Worm (Caenorhabditis elegans): Measurements from ENCODE around the gene sex-1.

Gene sex-1

DNA sequence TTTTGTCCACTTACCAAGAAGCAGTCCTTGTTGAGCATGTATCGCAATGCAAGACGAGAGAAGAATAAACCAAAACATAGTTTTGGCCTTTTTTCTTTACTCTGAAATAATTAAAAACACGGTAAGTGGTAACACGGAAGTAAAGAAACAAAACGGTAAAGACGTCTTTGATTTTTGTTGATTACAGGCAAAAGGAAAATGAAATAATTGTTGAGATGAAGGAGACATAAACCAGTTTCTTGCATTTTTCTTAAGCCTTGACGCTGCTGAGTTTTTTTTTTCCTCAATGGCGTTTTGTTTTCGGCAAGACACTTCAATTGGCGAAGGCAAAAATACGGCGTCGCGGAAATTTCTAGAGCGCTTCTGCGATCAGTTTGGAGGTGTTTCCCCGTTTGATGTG is 31.6 kb upstream of the sex-1 start, which contains the start of gene zipt-13:
zipt-13 (minus strand) TSS at position 101 of the 400 bp plus-strand sequence.
- TF ChIP-seq tbx-11 (GFP tag; IDR thresholded peaks at IDR 0.05): no peak
- no peak for TF ChIP-seq ceh-36 (tag; optimal IDR thresholded peaks at IDR 0.05)
- no peak for TF ChIP-seq hnd-1 (tag; optimal IDR thresholded peaks at IDR 0.05)
- no peak for TF ChIP-seq aly-1 (tag; optimal IDR thresholded peaks at IDR 0.05)
- no peak for TF ChIP-seq scrt-1 (GFP tag; IDR thresholded peaks at IDR 0.05)
- TF ChIP-seq ama-1 (optimal IDR thresholded peaks at IDR 0.05): no peak
- TF ChIP-seq ceh-13 (GFP tag; optimal IDR thresholded peaks at IDR 0.05): no peak
- no peak for TF ChIP-seq ets-7 (tag; optimal IDR thresholded peaks at IDR 0.05)
- no peak for TF ChIP-seq sea-1 (GFP tag; conservative IDR thresholded peaks at IDR 0.05)
- no peak for TF ChIP-seq hmg-4 (GFP tag; optimal IDR thresholded peaks at IDR 0.05)

DNA sequence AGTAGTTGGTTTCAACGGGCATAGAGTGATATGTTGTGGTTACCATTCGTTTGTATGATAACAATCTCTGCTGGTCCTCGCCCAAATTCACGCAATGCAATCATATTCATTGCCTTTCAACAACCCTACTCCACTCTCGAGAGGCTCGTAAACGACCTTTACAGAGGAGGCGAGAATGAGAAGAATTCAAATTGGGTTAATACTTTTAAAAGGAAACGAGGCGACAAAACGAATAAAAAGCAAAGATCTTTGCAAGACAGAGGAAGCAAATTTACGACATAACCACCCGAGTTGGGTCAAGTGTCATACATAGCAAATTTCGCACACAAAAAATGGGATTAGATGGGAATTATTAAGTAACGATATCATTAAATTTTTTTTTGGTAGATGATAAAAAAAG is 27.2 kb upstream of the sex-1 start:
- TF ChIP-seq hmbx-1 (tag; optimal IDR thresholded peaks at IDR 0.05) (no peak), aly-1 (tag; optimal IDR thresholded peaks at IDR 0.05) (no peak), flt-1 (GFP tag; IDR thresholded peaks at IDR 0.05) (no peak), pes-1 (GFP tag; IDR thresholded peaks at IDR 0.05) (no peak), hnd-1 (tag; optimal IDR thresholded peaks at IDR 0.05) (no peak), tbx-11 (GFP tag; IDR thresholded peaks at IDR 0.05) (no peak), B0310.2 (tag; optimal IDR thresholded peaks at IDR 0.05) (no peak)

ce11 chrX:10230872-10231271 is 25.7 kb upstream of the sex-1 start:
- TF ChIP-seq tbx-37 (GFP tag; conservative IDR thresholded peaks at IDR 0.05) (no peak), flt-1 (GFP tag; IDR thresholded peaks at IDR 0.05) (no peak), tra-4 (tag; optimal IDR thresholded peaks at IDR 0.05) (no peak), hmbx-1 (tag; optimal IDR thresholded peaks at IDR 0.05) (no peak), ceh-13 (GFP tag; optimal IDR thresholded peaks at IDR 0.05) (no peak), tbx-11 (GFP tag; IDR thresholded peaks at IDR 0.05) (no peak), ama-1 (optimal IDR thresholded peaks at IDR 0.05) (no peak), hmg-4 (GFP tag; optimal IDR thresholded peaks at IDR 0.05) (no peak), ets-7 (tag; optimal IDR thresholded peaks at IDR 0.05) (no peak), aly-1 (tag; optimal IDR thresholded peaks at IDR 0.05) (no peak), F13C5.2 (tag; optimal IDR thresholded peaks at IDR 0.05) (no peak), scrt-1 (GFP tag; IDR thresholded peaks at IDR 0.05) (no peak), ceh-36 (tag; optimal IDR thresholded peaks at IDR 0.05) (no peak)

- TF ChIP-seq flt-1 (GFP tag; IDR thresholded peaks at IDR 0.05): no peak
- no peak for TF ChIP-seq tra-4 (tag; optimal IDR thresholded peaks at IDR 0.05)
- no peak for TF ChIP-seq hmg-4 (GFP tag; optimal IDR thresholded peaks at IDR 0.05)
- no peak for TF ChIP-seq tbx-11 (GFP tag; IDR thresholded peaks at IDR 0.05)
- TF ChIP-seq F13C5.2 (tag; optimal IDR thresholded peaks at IDR 0.05): no peak
- TF ChIP-seq pes-1 (GFP tag; IDR thresholded peaks at IDR 0.05): no peak
- TF ChIP-seq hnd-1 (tag; optimal IDR thresholded peaks at IDR 0.05): no peak
- no peak for TF ChIP-seq sea-1 (GFP tag; conservative IDR thresholded peaks at IDR 0.05)
Measured at ce11 chrX:10228094-10228746, 23.0 kb upstream of the sex-1 start, which contains the start of gene C14H10.3. TSS of gene C14H10.3 (minus strand) at chrX:10228137.

- TF ChIP-seq pes-1 (GFP tag; IDR thresholded peaks at IDR 0.05): no peak
- TF ChIP-seq hmg-4 (GFP tag; optimal IDR thresholded peaks at IDR 0.05): no peak
- TF ChIP-seq ceh-13 (GFP tag; optimal IDR thresholded peaks at IDR 0.05): no peak
- no peak for TF ChIP-seq aly-1 (tag; optimal IDR thresholded peaks at IDR 0.05)
- TF ChIP-seq ama-1 (optimal IDR thresholded peaks at IDR 0.05): no peak
- TF ChIP-seq tbx-11 (GFP tag; IDR thresholded peaks at IDR 0.05): no peak
- TF ChIP-seq flt-1 (GFP tag; IDR thresholded peaks at IDR 0.05): no peak
- TF ChIP-seq B0310.2 (tag; optimal IDR thresholded peaks at IDR 0.05): no peak
- TF ChIP-seq hnd-1 (tag; optimal IDR thresholded peaks at IDR 0.05): no peak
- TF ChIP-seq hmbx-1 (tag; optimal IDR thresholded peaks at IDR 0.05): no peak
- TF ChIP-seq ceh-36 (tag; optimal IDR thresholded peaks at IDR 0.05): no peak
- no peak for TF ChIP-seq scrt-1 (GFP tag; IDR thresholded peaks at IDR 0.05)
- TF ChIP-seq tra-4 (tag; optimal IDR thresholded peaks at IDR 0.05): no peak
- TF ChIP-seq tbx-37 (GFP tag; conservative IDR thresholded peaks at IDR 0.05): no peak
- TF ChIP-seq F13C5.2 (tag; optimal IDR thresholded peaks at IDR 0.05): no peak
- no peak for TF ChIP-seq ets-7 (tag; optimal IDR thresholded peaks at IDR 0.05)
- TF ChIP-seq sea-1 (GFP tag; conservative IDR thresholded peaks at IDR 0.05): no peak
Measured at ce11 chrX:10227217-10227616, 22.0 kb upstream of the sex-1 start.

DNA sequence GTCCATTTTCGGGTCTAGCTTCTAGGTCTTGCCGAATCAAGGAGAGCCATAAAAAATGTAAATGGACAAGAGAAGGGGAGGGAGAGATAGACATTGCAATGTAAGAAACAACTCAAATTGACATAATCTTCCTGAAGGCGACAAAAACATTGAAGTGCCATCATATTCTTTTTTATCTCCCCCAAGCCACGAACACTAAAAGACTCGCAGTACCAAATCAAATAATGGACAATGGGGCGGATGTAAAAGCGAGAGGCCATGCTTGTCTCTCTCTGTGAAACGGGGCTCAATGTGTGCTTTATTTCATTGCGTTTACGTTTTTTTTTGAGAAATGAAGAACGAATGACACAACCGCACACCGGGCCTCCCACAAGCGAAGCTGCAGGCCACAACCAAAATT is 20.6 kb upstream of the sex-1 start:
- no peak for TF ChIP-seq hnd-1 (tag; optimal IDR thresholded peaks at IDR 0.05)
- no peak for TF ChIP-seq ceh-36 (tag; optimal IDR thresholded peaks at IDR 0.05)
- TF ChIP-seq ceh-13 (GFP tag; optimal IDR thresholded peaks at IDR 0.05): no peak
- no peak for TF ChIP-seq sea-1 (GFP tag; conservative IDR thresholded peaks at IDR 0.05)
- TF ChIP-seq hmg-4 (GFP tag; optimal IDR thresholded peaks at IDR 0.05): no peak
- no peak for TF ChIP-seq tra-4 (tag; optimal IDR thresholded peaks at IDR 0.05)
- no peak for TF ChIP-seq pes-1 (GFP tag; IDR thresholded peaks at IDR 0.05)
- no peak for TF ChIP-seq F13C5.2 (tag; optimal IDR thresholded peaks at IDR 0.05)
- no peak for TF ChIP-seq flt-1 (GFP tag; IDR thresholded peaks at IDR 0.05)
- no peak for TF ChIP-seq tbx-37 (GFP tag; conservative IDR thresholded peaks at IDR 0.05)
- no peak for TF ChIP-seq hmbx-1 (tag; optimal IDR thresholded peaks at IDR 0.05)
- TF ChIP-seq aly-1 (tag; optimal IDR thresholded peaks at IDR 0.05): no peak
- no peak for TF ChIP-seq tbx-11 (GFP tag; IDR thresholded peaks at IDR 0.05)
- TF ChIP-seq ets-7 (tag; optimal IDR thresholded peaks at IDR 0.05): no peak

DNA sequence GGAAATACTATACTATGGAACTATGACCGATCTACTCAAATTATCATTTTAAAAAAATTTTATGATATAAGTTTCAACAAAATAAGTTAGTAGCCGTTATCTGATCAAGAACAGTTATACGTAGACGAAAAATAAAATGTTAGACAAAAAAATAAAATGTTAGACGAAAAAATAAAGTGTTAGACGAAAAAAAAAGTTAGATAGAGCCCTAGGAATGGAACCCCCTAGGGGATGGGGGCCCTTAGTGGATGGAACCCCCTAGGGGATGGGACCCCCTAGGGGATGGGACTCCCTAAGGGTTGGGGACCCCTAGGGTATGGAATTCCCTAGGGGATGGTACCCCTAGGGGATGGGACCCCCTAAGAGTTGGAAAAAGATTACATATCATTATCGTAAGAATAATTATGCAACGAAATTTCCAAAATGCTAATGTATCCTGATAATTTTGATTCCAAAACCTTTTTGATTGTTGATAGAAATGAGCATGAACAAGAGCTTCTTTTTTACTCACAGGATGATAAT is 14.0 kb upstream of the sex-1 start:
- TF ChIP-seq tbx-11 (GFP tag; IDR thresholded peaks at IDR 0.05): 0 out of 2 replicates have a peak, but pooled peaks have one; percentile 43
- TF ChIP-seq flt-1 (GFP tag; IDR thresholded peaks at IDR 0.05): no peak
- no peak for TF ChIP-seq ceh-36 (tag; optimal IDR thresholded peaks at IDR 0.05)
- TF ChIP-seq ceh-13 (GFP tag; optimal IDR thresholded peaks at IDR 0.05): no peak
- TF ChIP-seq ama-1 (optimal IDR thresholded peaks at IDR 0.05): no peak
